Fruit fly (Drosophila melanogaster): ENCODE data around the gene shakB.

DNA sequence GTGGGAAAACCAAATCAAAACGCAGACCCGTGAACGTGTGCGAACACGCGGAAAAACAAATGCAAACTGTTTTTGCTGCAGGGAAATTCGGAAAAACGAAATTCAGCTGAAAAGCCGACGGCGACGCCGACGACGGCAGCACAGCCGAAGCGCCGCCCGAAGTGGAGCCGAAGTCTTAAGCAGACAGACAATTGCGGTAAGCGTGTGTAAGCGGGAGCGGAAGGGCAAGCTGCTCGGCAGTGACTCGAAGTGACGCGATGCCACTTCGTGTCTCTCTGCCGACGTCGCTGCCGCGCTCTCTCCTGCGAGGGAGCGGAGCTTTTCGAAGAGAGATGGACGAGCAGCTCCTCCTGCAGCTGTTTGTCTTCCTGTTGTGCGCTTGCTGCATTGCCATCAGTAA lies 1.9 kb downstream of the shakB start:
- TF ChIP-seq CG32121 (GFP tag; IDR thresholded peaks at IDR 0.05) = no peak
- TF ChIP-seq Ets98B (GFP tag; IDR thresholded peaks at IDR 0.05) = no peak
- TF ChIP-seq CG34367 (tag; optimal IDR thresholded peaks at IDR 0.05) = no peak
- TF ChIP-seq CG9948 (tag; optimal IDR thresholded peaks at IDR 0.05) = no peak

Measured in whole organism, pupa.